Worm (Caenorhabditis elegans) whole organism, dauer: ENCODE data around the gene rcat-1.

ENCODE experiments used
- unc-62 ChIP-seq: sonication (generic microtip); optimal IDR thresholded peaks from 2 replicates; lab custom pipeline; 2017; ENCODE audit warnings: missing biosample characterization, missing genetic modification reagents, missing genetic modification characterization

Gene rcat-1

ce11 chrIV:237350-237749 lies 17.9 kb downstream of the rcat-1 start, which contains the start of gene ints-13:
TSS of gene ints-13 (minus strand) at chrIV:237450.
- no peak for TF ChIP-seq unc-62 (GFP tag; lab: Kevin White, UChicago)

ce11 chrIV:236138-236537 lies 19.1 kb downstream of the rcat-1 start:
- no peak for TF ChIP-seq unc-62 (GFP tag; lab: Kevin White, UChicago)

ce11 chrIV:231673-232072 lies 23.6 kb downstream of the rcat-1 start, which contains the start of gene gtf-2H1:
TSS of gene gtf-2H1 (minus strand) at chrIV:231773.
- TF ChIP-seq unc-62 (GFP tag; lab: Kevin White, UChicago): no peak

ce11 chrIV:218252-218651 lies 37.0 kb downstream of the rcat-1 start, which contains the start of gene prdx-6:
TSS of gene prdx-6 (plus strand) at chrIV:218552.
- no peak for TF ChIP-seq unc-62 (GFP tag; lab: Kevin White, UChicago)

- no peak for TF ChIP-seq unc-62 (GFP tag; lab: Kevin White, UChicago)
These were observed 44.6 kb downstream of the rcat-1 start for ce11 chrIV:210591-210990.

- TF ChIP-seq unc-62 (GFP tag; lab: Kevin White, UChicago): no peak
These were observed 47.3 kb downstream of the rcat-1 start, which contains the start of gene Y38C1AA.1 for ce11 chrIV:207885-208284. TSS of gene Y38C1AA.1 (plus strand) at chrIV:208185.

ce11 chrIV:204998-205397 lies 50.2 kb downstream of the rcat-1 start, which contains the start of gene coa-1:
TSS of gene coa-1 (plus strand) at chrIV:205298.
- TF ChIP-seq unc-62 (GFP tag; lab: Kevin White, UChicago): no peak
